Worm (Caenorhabditis elegans) whole organism, L1 larva: ENCODE results near the gene M01H9.4.

Experiments
- C16A3.4 ChIP-seq: fragments of 150-350 bp; optimal IDR thresholded peaks from 2 replicates; lab custom pipeline; 2014; ENCODE audit warnings: missing biosample characterization, missing genetic modification characterization
- F16B12.6 ChIP-seq: fragments of 150-350 bp; optimal IDR thresholded peaks from 2 replicates; lab custom pipeline; 2014; ENCODE audit warnings: missing biosample characterization, missing genetic modification characterization
- aha-1 ChIP-seq: fragments of 150-350 bp; optimal IDR thresholded peaks from 2 replicates; lab custom pipeline; 2014; ENCODE audit warnings: missing biosample characterization, missing genetic modification characterization
- alr-1 ChIP-seq: fragments of 200-800 bp; sonication (Bioruptor generic); optimal IDR thresholded peaks from 2 replicates; lab custom pipeline; 2018; ENCODE audit warnings: borderline replicate concordance, mild to moderate bottlenecking, missing genetic modification characterization, missing compliant biosample characterization
- aly-2 ChIP-seq: fragments of 150-350 bp; optimal IDR thresholded peaks from 2 replicates; lab custom pipeline; 2014; ENCODE audit warnings: missing biosample characterization, missing genetic modification characterization
- ama-1 ChIP-seq: fragments of 150-350 bp; optimal IDR thresholded peaks from 2 replicates; lab custom pipeline; 2014
- ceh-63 ChIP-seq: fragments of 200-800 bp; sonication (Bioruptor generic); optimal IDR thresholded peaks from 2 replicates; lab custom pipeline; 2018; ENCODE audit warnings: mild to moderate bottlenecking, missing genetic modification characterization, missing compliant biosample characterization
- dpl-1 ChIP-seq, 3 experiments: fragments of 150-350 bp in 2 of 3; sonication (generic microtip) in 1 of 3; optimal IDR thresholded peaks; 2 replicates each; lab custom pipeline; 2014 to 2017; ENCODE audit warnings: missing biosample characterization in 3 of 3, missing genetic modification characterization in 3 of 3, missing genetic modification reagents in 3 of 3
- efl-1 ChIP-seq, 4 experiments: fragments of 150-350 bp; optimal IDR thresholded peaks in 3 of 4; peaks in 1 of 4; 1 replicate in 1 of 4; 2 replicates in 3 of 4; lab custom pipeline; 2014; ENCODE audit warnings: missing biosample characterization in 2 of 4, missing genetic modification characterization in 2 of 4, missing genetic modification reagents in 2 of 4
- elt-2 ChIP-seq: sonication (generic microtip); optimal IDR thresholded peaks from 2 replicates; lab custom pipeline; 2016; ENCODE audit warnings: missing genetic modification characterization, mild to moderate bottlenecking, inconsistent platforms, missing compliant biosample characterization, missing genetic modification reagents
- fkh-10 ChIP-seq: sonication (generic microtip); optimal IDR thresholded peaks from 2 replicates; lab custom pipeline; 2017; ENCODE audit warnings: missing biosample characterization, missing genetic modification reagents, missing genetic modification characterization
- fkh-4 ChIP-seq: sonication (generic microtip); optimal IDR thresholded peaks from 2 replicates; lab custom pipeline; 2016; ENCODE audit warnings: missing compliant biosample characterization, missing genetic modification characterization, borderline replicate concordance
- fkh-8 ChIP-seq: sonication (generic microtip); optimal IDR thresholded peaks from 2 replicates; lab custom pipeline; 2016; ENCODE audit warnings: mild to moderate bottlenecking, missing genetic modification characterization, missing compliant biosample characterization
- grh-1 ChIP-seq: fragments of 200-800 bp; sonication (Bioruptor generic); IDR thresholded peaks from 2 replicates; pipeline ENCODE4 v1.3.6; 2022; ENCODE audit warnings: missing genetic modification reagents, missing genetic modification characterization, missing compliant biosample characterization
- hlh-17 ChIP-seq: fragments of 200-800 bp; sonication (Bioruptor generic); optimal IDR thresholded peaks from 2 replicates; lab custom pipeline; 2018; ENCODE audit warnings: missing genetic modification characterization, mild to moderate bottlenecking, missing compliant biosample characterization, moderate library complexity, borderline replicate concordance
- irx-1 ChIP-seq: sonication (generic microtip); optimal IDR thresholded peaks from 2 replicates; lab custom pipeline; 2016; ENCODE audit warnings: missing genetic modification characterization, missing compliant biosample characterization
- isw-1 ChIP-seq: fragments of 200-800 bp; sonication (Bioruptor generic); IDR thresholded peaks from 2 replicates; pipeline ENCODE4 v1.3.6; 2022; ENCODE audit warnings: missing genetic modification characterization, missing compliant biosample characterization
- lin-14 ChIP-seq: fragments of 200-800 bp; sonication (Bioruptor generic); optimal IDR thresholded peaks from 2 replicates; lab custom pipeline; 2018; ENCODE audit warnings: mild to moderate bottlenecking, missing genetic modification characterization, moderate library complexity, missing compliant biosample characterization
- lin-39 ChIP-seq: fragments of 150-350 bp; optimal IDR thresholded peaks from 2 replicates; lab custom pipeline; 2014; ENCODE audit warnings: missing biosample characterization, missing genetic modification reagents, missing genetic modification characterization
- lir-3 ChIP-seq: sonication (generic microtip); optimal IDR thresholded peaks from 2 replicates; lab custom pipeline; 2016; ENCODE audit warnings: mild to moderate bottlenecking, missing genetic modification characterization, moderate library complexity, missing compliant biosample characterization; ENCODE audit not compliant: poor library complexity
- lsy-2 ChIP-seq, 2 experiments: fragments of 150-350 bp; optimal IDR thresholded peaks; 2 replicates each; lab custom pipeline; 2014; ENCODE audit warnings: missing biosample characterization in 2 of 2, missing genetic modification characterization in 2 of 2
- mef-2 ChIP-seq: fragments of 150-350 bp; optimal IDR thresholded peaks from 2 replicates; lab custom pipeline; 2014; ENCODE audit warnings: missing biosample characterization, missing genetic modification characterization
- nhr-11 ChIP-seq: fragments of 150-350 bp; optimal IDR thresholded peaks from 2 replicates; lab custom pipeline; 2014; ENCODE audit warnings: missing biosample characterization, missing genetic modification characterization
- nhr-19 ChIP-seq: fragments of 200-800 bp; sonication (Bioruptor generic); conservative IDR thresholded peaks from 2 replicates; pipeline ENCODE4 v1.3.6; 2022; ENCODE audit warnings: missing genetic modification characterization, missing compliant biosample characterization
- nhr-20 ChIP-seq: sonication (generic microtip); optimal IDR thresholded peaks from 2 replicates; lab custom pipeline; 2016; ENCODE audit warnings: mild to moderate bottlenecking, missing genetic modification characterization, missing compliant biosample characterization
- nhr-237 ChIP-seq: fragments of 150-350 bp; optimal IDR thresholded peaks from 2 replicates; lab custom pipeline; 2014; ENCODE audit warnings: missing biosample characterization, missing genetic modification characterization
- nhr-28 ChIP-seq: fragments of 150-350 bp; optimal IDR thresholded peaks from 2 replicates; lab custom pipeline; 2014; ENCODE audit warnings: missing biosample characterization, missing genetic modification characterization
- nhr-71 ChIP-seq: sonication (generic microtip); optimal IDR thresholded peaks from 2 replicates; lab custom pipeline; 2016; ENCODE audit warnings: mild to moderate bottlenecking, missing genetic modification characterization, moderate library complexity, missing compliant biosample characterization
- nhr-76 ChIP-seq: sonication (generic microtip); optimal IDR thresholded peaks from 2 replicates; lab custom pipeline; 2017; ENCODE audit warnings: missing biosample characterization, missing genetic modification characterization
- nhr-85 ChIP-seq: sonication (generic microtip); peaks from one replicate; lab custom pipeline; 2016; ENCODE audit warnings: missing genetic modification characterization, inconsistent platforms, missing compliant biosample characterization
- nhr-90 ChIP-seq: sonication (generic microtip); optimal IDR thresholded peaks from 2 replicates; lab custom pipeline; 2016; ENCODE audit warnings: mild to moderate bottlenecking, missing genetic modification characterization, missing compliant biosample characterization; ENCODE audit not compliant: poor library complexity
- pqm-1 ChIP-seq: sonication (generic microtip); optimal IDR thresholded peaks from 3 replicates; lab custom pipeline; 2017; ENCODE audit warnings: missing biosample characterization, missing genetic modification characterization
- rnt-1 ChIP-seq: sonication (generic microtip); optimal IDR thresholded peaks from 2 replicates; lab custom pipeline; 2016; ENCODE audit warnings: mild to moderate bottlenecking, missing genetic modification characterization, moderate library complexity, missing compliant biosample characterization
- skn-1 ChIP-seq: fragments of 150-350 bp; optimal IDR thresholded peaks from 2 replicates; lab custom pipeline; 2014; ENCODE audit warnings: missing biosample characterization, missing genetic modification characterization
- snpc-4 ChIP-seq: fragments of 150-350 bp; optimal IDR thresholded peaks from 2 replicates; lab custom pipeline; 2014; ENCODE audit warnings: missing biosample characterization, missing genetic modification characterization
- sptf-1 ChIP-seq: fragments of 150-350 bp; optimal IDR thresholded peaks from 2 replicates; lab custom pipeline; 2014; ENCODE audit warnings: missing biosample characterization, missing genetic modification characterization
- tlp-1 ChIP-seq: fragments of 150-350 bp; optimal IDR thresholded peaks from 2 replicates; lab custom pipeline; 2014; ENCODE audit warnings: missing biosample characterization, missing genetic modification characterization
- unc-130 ChIP-seq: fragments of 150-350 bp; optimal IDR thresholded peaks from 2 replicates; lab custom pipeline; 2017; ENCODE audit warnings: missing biosample characterization, missing genetic modification characterization, inconsistent platforms
- unc-30 ChIP-seq: sonication (generic microtip); optimal IDR thresholded peaks from 2 replicates; lab custom pipeline; 2017; ENCODE audit warnings: missing biosample characterization, missing genetic modification characterization
- unc-62 ChIP-seq: fragments of 150-350 bp; optimal IDR thresholded peaks from 2 replicates; lab custom pipeline; 2014; ENCODE audit warnings: missing biosample characterization, missing genetic modification reagents, missing genetic modification characterization
- zip-4 ChIP-seq: fragments of 200-800 bp; sonication (Bioruptor generic); optimal IDR thresholded peaks from 2 replicates; lab custom pipeline; 2018; ENCODE audit warnings: mild to moderate bottlenecking, missing genetic modification characterization, moderate library complexity, missing compliant biosample characterization
- ztf-4 ChIP-seq: fragments of 150-350 bp; optimal IDR thresholded peaks from 2 replicates; lab custom pipeline; 2014; ENCODE audit warnings: missing biosample characterization, missing genetic modification characterization

Gene M01H9.4

ce11 chrIV:4445711-4446290 is 36.9 kb downstream of the M01H9.4 start, which contains the start of the genes wapl-1 and htz-1 (continued):
- TF ChIP-seq rnt-1 (tag; lab: Kevin White, UChicago) = peak; percentile 96
- peak; percentile 84 for TF ChIP-seq lin-39 (tag; lab: Kevin White, UChicago)
- TF ChIP-seq ceh-63 = no peak
- TF ChIP-seq fkh-4 (tag; lab: Kevin White, UChicago) = no peak
- peak; percentile 60 for TF ChIP-seq aha-1 (tag; lab: Kevin White, UChicago)
- peak; percentile 96 for TF ChIP-seq nhr-20 (tag; lab: Kevin White, UChicago)
- peak; percentile 99 to 100 for TF ChIP-seq lsy-2 (tag; optimal IDR thresholded peaks at IDR 0.05; lab: Kevin White, UChicago)
- TF ChIP-seq mef-2 (tag; lab: Kevin White, UChicago) = peak; percentile 91
- TF ChIP-seq fkh-8 (tag; lab: Kevin White, UChicago) = peak; percentile 97
- TF ChIP-seq unc-130 (tag; lab: Kevin White, UChicago) = peak; percentile 99
- TF ChIP-seq grh-1 (GFP tag; lab: Robert Waterston, UW) = peak; percentile 94
- peak; percentile 97 for TF ChIP-seq lin-14 (GFP tag; lab: Kevin White, UChicago)
- peak; percentile 71 for TF ChIP-seq ama-1 (lab: Kevin White, UChicago)
- TF ChIP-seq unc-62 (GFP tag; lab: Kevin White, UChicago) = no peak
- peak; percentile 71 for TF ChIP-seq F16B12.6 (tag; lab: Kevin White, UChicago)
- TF ChIP-seq ztf-4 (tag; lab: Kevin White, UChicago) = peak; percentile 91
- TF ChIP-seq nhr-11 (tag; lab: Kevin White, UChicago) = peak; percentile 86
- no peak for TF ChIP-seq sptf-1 (tag; lab: Kevin White, UChicago)
- TF ChIP-seq hlh-17 (GFP tag; lab: Kevin White, UChicago) = no peak
- TF ChIP-seq unc-30 (tag; lab: Kevin White, UChicago) = no peak
- peak; percentile 95 to 96 (median 96) for TF ChIP-seq dpl-1 (GFP tag; optimal IDR thresholded peaks at IDR 0.05; lab: Kevin White, UChicago)
- peak; percentile 97 for TF ChIP-seq C16A3.4 (tag; lab: Kevin White, UChicago)
- TF ChIP-seq zip-4 (GFP tag; lab: Kevin White, UChicago) = peak; percentile 84
- peak; percentile 73 for TF ChIP-seq elt-2 (tag; lab: Kevin White, UChicago)
- no peak for TF ChIP-seq pqm-1 (tag; lab: Kevin White, UChicago)
- TF ChIP-seq efl-1 (optimal IDR thresholded peaks at IDR 0.05; lab: Kevin White, UChicago) = peak; percentile 96
- peak; percentile 92 to 99 for TF ChIP-seq efl-1 (GFP tag; optimal IDR thresholded peaks at IDR 0.05 in 1 of 2; lab: Kevin White, UChicago)
- TF ChIP-seq nhr-19 (GFP tag; lab: Robert Waterston, UW) = peak; percentile 97
- peak; percentile 34 for TF ChIP-seq aly-2
- TF ChIP-seq nhr-71 (tag; lab: Kevin White, UChicago) = peak; percentile 98
- TF ChIP-seq nhr-28 = no peak
- TF ChIP-seq alr-1 = no peak
- TF ChIP-seq nhr-76 = no peak
- TF ChIP-seq lir-3 (tag; lab: Kevin White, UChicago) = peak; percentile 84
- peak; percentile 99 for TF ChIP-seq nhr-85 (tag; lab: Kevin White, UChicago)
- TF ChIP-seq nhr-237 (tag; lab: Kevin White, UChicago) = peak; percentile 92
- peak; percentile 95 for TF ChIP-seq nhr-90 (tag; lab: Kevin White, UChicago)
- peak; percentile 97 for TF ChIP-seq isw-1
- TF ChIP-seq tlp-1 (tag; lab: Kevin White, UChicago) = no peak
- TF ChIP-seq irx-1 = peak; percentile 91
- TF ChIP-seq skn-1 (tag; lab: Kevin White, UChicago) = peak; percentile 97

- TF ChIP-seq snpc-4 (no peak), fkh-4 (tag; lab: Kevin White, UChicago) (no peak), irx-1 (no peak), grh-1 (GFP tag; lab: Robert Waterston, UW) (no peak), nhr-85 (tag; lab: Kevin White, UChicago) (no peak), fkh-10 (GFP tag; lab: Kevin White, UChicago) (no peak)
These were observed 41.6 kb downstream of the M01H9.4 start, which contains the start of gene fbxb-75 for ce11 chrIV:4441077-4441476. Gene fbxb-75 (minus strand): TSS chrIV:4441177.
